Fruit fly (Drosophila melanogaster) whole organism, prepupa: Measurements from ENCODE around the gene CG16965.
"Not testable (repeated sequence)": the region's sequence is repeated elsewhere in the genome, so short reads cannot be mapped to it uniquely, and the experiment has no call there.

Source experiments
- CG32006 ChIP-seq: fragments of 200-800 bp; sonication (Bioruptor generic); optimal IDR thresholded peaks from 3 replicates; lab custom pipeline; 2017; ENCODE audit warnings: missing biosample characterization, mild to moderate bottlenecking, missing genetic modification characterization
- CG6163 ChIP-seq: fragments of 200-800 bp; sonication (Bioruptor generic); IDR thresholded peaks from 3 replicates; pipeline ENCODE4 v1.3.6; 2022; ENCODE audit warnings: missing biosample characterization, missing genetic modification characterization
- Gug ChIP-seq: fragments of 200-800 bp; sonication (Bioruptor generic); IDR thresholded peaks from 2 replicates; pipeline ENCODE4 v1.3.6; 2022; ENCODE audit warnings: missing biosample characterization, missing genetic modification characterization
- Hr4 ChIP-seq: fragments of 200-800 bp; sonication (Bioruptor generic); optimal IDR thresholded peaks from 3 replicates; lab custom pipeline; 2016; ENCODE audit warnings: missing biosample characterization, missing genetic modification characterization
- Sox102F ChIP-seq: fragments of 200-800 bp; sonication (Bioruptor generic); optimal IDR thresholded peaks from 2 replicates; lab custom pipeline; 2016; ENCODE audit warnings: missing biosample characterization, mild to moderate bottlenecking, missing genetic modification characterization
- esn ChIP-seq: fragments of 200-800 bp; sonication (Bioruptor generic); optimal IDR thresholded peaks from 2 replicates; lab custom pipeline; 2016; ENCODE audit warnings: missing biosample characterization, mild to moderate bottlenecking, missing genetic modification characterization, moderate library complexity
- lz ChIP-seq: fragments of 200-800 bp; sonication (Bioruptor generic); optimal IDR thresholded peaks from 3 replicates; lab custom pipeline; 2016; ENCODE audit warnings: missing biosample characterization, missing genetic modification characterization

dm6 chr2L:11996509-11996908, 15.1 kb downstream of the CG16965 start, which contains the start of gene Ada1-1:
- not testable (repeated sequence) for TF ChIP-seq esn (GFP tag; lab: Kevin White, UChicago); CG6163 (GFP tag; lab: Robert Waterston, UW); lz; Gug (GFP tag; lab: Robert Waterston, UW); Sox102F (GFP tag; lab: Kevin White, UChicago); Hr4 (GFP tag; lab: Kevin White, UChicago); CG32006 (GFP tag; lab: Kevin White, UChicago)
